Fruit fly (Drosophila melanogaster) whole organism, embryonic: Measurements from ENCODE around the gene CG4291.

Experiments used
- Atf-2 ChIP-seq: fragments of 200-800 bp; sonication (Bioruptor generic); optimal IDR thresholded peaks from 2 replicates; lab custom pipeline; 2016; ENCODE audit warnings: missing biosample characterization, missing genetic modification characterization
- BEAF-32 ChIP-seq: fragments of 200-800 bp; sonication (Bioruptor generic); optimal IDR thresholded peaks from 3 replicates; lab custom pipeline; 2017; ENCODE audit warnings: missing biosample characterization, missing genetic modification characterization, mild to moderate bottlenecking, moderate library complexity, missing genetic modification reagents
- CG10565 ChIP-seq: fragments of 200-800 bp; sonication (Bioruptor generic); optimal IDR thresholded peaks from 3 replicates; lab custom pipeline; 2016; ENCODE audit warnings: missing biosample characterization, mild to moderate bottlenecking, missing genetic modification characterization
- CG10654 ChIP-seq: fragments of 200-800 bp; sonication (Bioruptor generic); optimal IDR thresholded peaks from 2 replicates; lab custom pipeline; 2016; ENCODE audit warnings: missing biosample characterization, missing genetic modification characterization
- CG11456 ChIP-seq: fragments of 200-800 bp; sonication (Bioruptor generic); IDR thresholded peaks from 3 replicates; pipeline ENCODE4 v1.3.6; 2022; ENCODE audit warnings: missing biosample characterization, missing genetic modification characterization
- CG12299 ChIP-seq: fragments of 200-800 bp; sonication (Bioruptor generic); optimal IDR thresholded peaks from 2 replicates; lab custom pipeline; 2018; ENCODE audit warnings: missing biosample characterization, mild to moderate bottlenecking, missing genetic modification characterization
- CG1832 ChIP-seq: fragments of 200-800 bp; sonication (Bioruptor generic); optimal IDR thresholded peaks from 2 replicates; lab custom pipeline; 2017; ENCODE audit warnings: missing biosample characterization, mild to moderate bottlenecking, missing genetic modification characterization, inconsistent platforms
- CG18619 ChIP-seq: fragments of 200-800 bp; sonication (Bioruptor generic); optimal IDR thresholded peaks from 3 replicates; lab custom pipeline; 2017; ENCODE audit warnings: missing biosample characterization, mild to moderate bottlenecking, missing genetic modification characterization
- CG2120 ChIP-seq: fragments of 200-800 bp; sonication (Bioruptor generic); optimal IDR thresholded peaks from 3 replicates; lab custom pipeline; 2016; ENCODE audit warnings: missing biosample characterization, missing genetic modification characterization
- CG2678 ChIP-seq: fragments of 200-800 bp; sonication (Bioruptor generic); optimal IDR thresholded peaks from 3 replicates; lab custom pipeline; 2019; ENCODE audit warnings: missing biosample characterization, mild to moderate bottlenecking, missing genetic modification characterization, moderate library complexity
- CG32767 ChIP-seq: fragments of 200-800 bp; sonication (Bioruptor generic); IDR thresholded peaks from 2 replicates; pipeline ENCODE4 v1.3.6; 2022; ENCODE audit warnings: missing biosample characterization, missing genetic modification characterization
- CG32772 ChIP-seq: fragments of 200-800 bp; sonication (Bioruptor generic); IDR thresholded peaks from 2 replicates; pipeline ENCODE4 v1.3.6; 2022; ENCODE audit warnings: missing biosample characterization, missing genetic modification characterization
- CG3407 ChIP-seq: fragments of 200-800 bp; sonication (Bioruptor generic); optimal IDR thresholded peaks from 2 replicates; lab custom pipeline; 2018; ENCODE audit warnings: missing biosample characterization, mild to moderate bottlenecking, missing genetic modification characterization
- CG4282 ChIP-seq: fragments of 200-800 bp; sonication (Bioruptor generic); optimal IDR thresholded peaks from 2 replicates; lab custom pipeline; 2016; ENCODE audit warnings: missing biosample characterization, missing genetic modification characterization
- CG6791 ChIP-seq: fragments of 200-800 bp; sonication (Bioruptor generic); IDR thresholded peaks from 3 replicates; pipeline ENCODE4 v1.3.6; 2022; ENCODE audit warnings: missing biosample characterization, missing genetic modification characterization; ENCODE audit not compliant: partially characterized antibody
- CG7786 ChIP-seq: fragments of 200-800 bp; sonication (Bioruptor generic); optimal IDR thresholded peaks from 2 replicates; lab custom pipeline; 2016; ENCODE audit warnings: missing biosample characterization, missing genetic modification characterization
- CG8765 ChIP-seq: fragments of 200-800 bp; sonication (Bioruptor generic); IDR thresholded peaks from 2 replicates; pipeline ENCODE4 v1.3.6; 2022; ENCODE audit warnings: missing biosample characterization, missing genetic modification characterization
- CG9727 ChIP-seq: fragments of 200-800 bp; sonication (Bioruptor generic); optimal IDR thresholded peaks from 3 replicates; lab custom pipeline; 2017; ENCODE audit warnings: missing biosample characterization, mild to moderate bottlenecking, missing genetic modification characterization
- CG9817 ChIP-seq: fragments of 200-800 bp; sonication (Bioruptor generic); optimal IDR thresholded peaks from 2 replicates; lab custom pipeline; 2018; ENCODE audit warnings: missing biosample characterization, mild to moderate bottlenecking, missing genetic modification characterization, moderate library complexity
- Dp ChIP-seq: fragments of 200-800 bp; sonication (Bioruptor generic); optimal IDR thresholded peaks from 2 replicates; lab custom pipeline; 2018; ENCODE audit warnings: missing biosample characterization, mild to moderate bottlenecking, missing genetic modification characterization, moderate library complexity
- E2f2 ChIP-seq: fragments of 200-800 bp; sonication (Bioruptor generic); IDR thresholded peaks from 2 replicates; pipeline ENCODE4 v1.3.6; 2022; ENCODE audit warnings: missing biosample characterization, missing genetic modification characterization
- Ets65A ChIP-seq: fragments of 200-800 bp; sonication (Bioruptor generic); peaks from one replicate; lab custom pipeline; 2016; ENCODE audit warnings: missing biosample characterization, missing genetic modification characterization
- Hey ChIP-seq: fragments of 200-800 bp; sonication (Bioruptor generic); optimal IDR thresholded peaks from 3 replicates; lab custom pipeline; 2018; ENCODE audit warnings: missing biosample characterization, mild to moderate bottlenecking, missing genetic modification characterization
- Med ChIP-seq: fragments of 200-800 bp; sonication (Bioruptor generic); peaks from one replicate; lab custom pipeline; 2016; ENCODE audit warnings: missing biosample characterization, missing genetic modification characterization, mild to moderate bottlenecking, inconsistent platforms, moderate library complexity
- Mes4 ChIP-seq: fragments of 200-800 bp; sonication (Bioruptor generic); optimal IDR thresholded peaks from 2 replicates; lab custom pipeline; 2016; ENCODE audit warnings: missing biosample characterization, missing genetic modification characterization
- NFAT ChIP-seq: fragments of 200-800 bp; sonication (Bioruptor generic); IDR thresholded peaks from 2 replicates; pipeline ENCODE4 v1.3.6; 2022; ENCODE audit warnings: missing biosample characterization, missing genetic modification characterization
- Nf-YA ChIP-seq: fragments of 200-800 bp; sonication (Bioruptor generic); IDR thresholded peaks from 2 replicates; pipeline ENCODE4 v1.3.6; 2022; ENCODE audit warnings: missing biosample characterization, missing genetic modification characterization
- Rfx ChIP-seq: fragments of 200-800 bp; sonication (Bioruptor generic); IDR thresholded peaks from 2 replicates; pipeline ENCODE4 v1.3.6; 2022; ENCODE audit warnings: missing biosample characterization, missing genetic modification characterization
- Trl ChIP-seq, 3 experiments: fragments of >200 bp in 2 of 3; fragments of 200-800 bp in 1 of 3; sonication (Bioruptor generic) in 1 of 3; optimal IDR thresholded peaks; 2 replicates in 1 of 3; 3 replicates in 2 of 3; lab custom pipeline; 2016 to 2017; ENCODE audit warnings: missing biosample characterization in 1 of 3, missing genetic modification characterization in 1 of 3
- Xrp1 ChIP-seq: fragments of 200-800 bp; sonication (Bioruptor generic); IDR thresholded peaks from 2 replicates; pipeline ENCODE4 v1.3.6; 2022; ENCODE audit warnings: missing biosample characterization, missing genetic modification characterization
- ab ChIP-seq: fragments of 200-800 bp; sonication (Bioruptor generic); optimal IDR thresholded peaks from 2 replicates; lab custom pipeline; 2016; ENCODE audit warnings: missing biosample characterization, missing genetic modification characterization
- aop ChIP-seq: fragments of 200-800 bp; sonication (Bioruptor generic); IDR thresholded peaks from 2 replicates; pipeline ENCODE4 v1.3.6; 2022; ENCODE audit warnings: missing biosample characterization, missing genetic modification characterization
- cas ChIP-seq: fragments of 200-800 bp; sonication (Bioruptor generic); IDR thresholded peaks from 2 replicates; pipeline ENCODE4 v1.3.6; 2022; ENCODE audit warnings: missing biosample characterization, missing genetic modification characterization
- danr ChIP-seq: fragments of 200-800 bp; sonication (Bioruptor generic); IDR thresholded peaks from 2 replicates; pipeline ENCODE4 v1.3.6; 2022; ENCODE audit warnings: missing biosample characterization, missing genetic modification characterization
- ewg ChIP-seq: fragments of 200-800 bp; sonication (Bioruptor generic); optimal IDR thresholded peaks from 3 replicates; lab custom pipeline; 2017; ENCODE audit warnings: mild to moderate bottlenecking, missing biosample characterization, missing genetic modification reagents, missing genetic modification characterization
- fd64A ChIP-seq: fragments of 200-800 bp; sonication (Bioruptor generic); optimal IDR thresholded peaks from 3 replicates; lab custom pipeline; 2018; ENCODE audit warnings: missing biosample characterization, mild to moderate bottlenecking, missing genetic modification characterization
- fru ChIP-seq: fragments of >200 bp; optimal IDR thresholded peaks from 2 replicates; lab custom pipeline; 2017
- her ChIP-seq: fragments of 200-800 bp; sonication (Bioruptor generic); optimal IDR thresholded peaks from 2 replicates; lab custom pipeline; 2016; ENCODE audit warnings: missing biosample characterization, missing genetic modification characterization
- hkb ChIP-seq, 2 experiments: fragments of 200-800 bp in 1 of 2; fragments of >200 bp in 1 of 2; sonication (Bioruptor generic) in 1 of 2; IDR thresholded peaks in 1 of 2; optimal IDR thresholded peaks in 1 of 2; 2 replicates each; pipeline versions ENCODE4 v1.3.6 to Lab custom; 2017 to 2022; ENCODE audit warnings: missing biosample characterization in 1 of 2, missing genetic modification characterization in 1 of 2
- ken ChIP-seq: fragments of 200-800 bp; sonication (Bioruptor generic); IDR thresholded peaks from 3 replicates; pipeline ENCODE4 v1.3.6; 2022; ENCODE audit warnings: missing biosample characterization, missing genetic modification characterization
- lov ChIP-seq, 2 experiments: fragments of 200-800 bp in 1 of 2; fragments of >200 bp in 1 of 2; sonication (Bioruptor generic) in 1 of 2; IDR thresholded peaks in 1 of 2; optimal IDR thresholded peaks in 1 of 2; 2 replicates in 1 of 2; 3 replicates in 1 of 2; pipeline versions ENCODE4 v1.3.6 to Lab custom; 2017 to 2022; ENCODE audit warnings: missing biosample characterization in 1 of 2, missing genetic modification characterization in 1 of 2
- luna ChIP-seq: fragments of 200-800 bp; sonication (Bioruptor generic); optimal IDR thresholded peaks from 2 replicates; lab custom pipeline; 2016; ENCODE audit warnings: missing biosample characterization, missing genetic modification characterization
- oc ChIP-seq: fragments of 200-800 bp; sonication (Bioruptor generic); optimal IDR thresholded peaks from 2 replicates; lab custom pipeline; 2018; ENCODE audit warnings: missing biosample characterization, mild to moderate bottlenecking, missing genetic modification characterization, moderate library complexity
- repo ChIP-seq: fragments of 200-800 bp; sonication (Bioruptor generic); optimal IDR thresholded peaks from 2 replicates; lab custom pipeline; 2016; ENCODE audit warnings: missing biosample characterization, missing genetic modification characterization
- sc ChIP-seq, 3 experiments: fragments of >200 bp in 2 of 3; fragments of 200-800 bp in 1 of 3; sonication (Bioruptor generic) in 1 of 3; optimal IDR thresholded peaks; 2 replicates in 2 of 3; 3 replicates in 1 of 3; lab custom pipeline; 2017; ENCODE audit warnings: mild to moderate bottlenecking in 1 of 3, missing biosample characterization in 1 of 3, missing genetic modification characterization in 1 of 3, missing genetic modification reagents in 1 of 3
- sd ChIP-seq: fragments of 200-800 bp; sonication (Bioruptor generic); optimal IDR thresholded peaks from 3 replicates; lab custom pipeline; 2018; ENCODE audit warnings: missing biosample characterization, mild to moderate bottlenecking, missing genetic modification characterization, moderate library complexity
- sens ChIP-seq: fragments of 200-800 bp; sonication (Bioruptor generic); peaks from one replicate; lab custom pipeline; 2016; ENCODE audit warnings: missing biosample characterization, missing genetic modification characterization
- sim ChIP-seq: fragments of 200-800 bp; sonication (Bioruptor generic); IDR thresholded peaks from 2 replicates; pipeline ENCODE4 v1.3.6; 2022; ENCODE audit warnings: missing biosample characterization, missing genetic modification characterization
- toy ChIP-seq: fragments of 200-800 bp; sonication (Bioruptor generic); IDR thresholded peaks from 2 replicates; pipeline ENCODE4 v1.3.6; 2022; ENCODE audit warnings: missing biosample characterization, missing genetic modification characterization
- ttk ChIP-seq: fragments of 200-800 bp; sonication (Bioruptor generic); IDR thresholded peaks from 2 replicates; pipeline ENCODE4 v2.1.2; 2022; ENCODE audit warnings: missing biosample characterization, missing genetic modification characterization

CG4291 gene

dm6 chr2L:869497-870040 is 17.0 kb upstream of the CG4291 start, which contains the start of gene dbe (continued):
- TF ChIP-seq her (GFP tag; lab: Kevin White, UChicago) (no peak), CG10654 (GFP tag; lab: Kevin White, UChicago) (no peak), CG12299 (tag; lab: Kevin White, UChicago) (no peak), fd64A (GFP tag; lab: Kevin White, UChicago) (no peak), ken (GFP tag; lab: Robert Waterston, UW) (no peak), ewg (GFP tag; lab: Kevin White, UChicago) (no peak), Rfx (GFP tag; lab: Robert Waterston, UW) (peak; percentile 45), toy (GFP tag; lab: Robert Waterston, UW) (no peak), Nf-YA (GFP tag; lab: Robert Waterston, UW) (no peak), CG18619 (GFP tag; lab: Kevin White, UChicago) (no peak), CG3407 (GFP tag; lab: Kevin White, UChicago) (no peak), Atf-2 (GFP tag; lab: Kevin White, UChicago) (no peak), E2f2 (GFP tag; lab: Robert Waterston, UW) (no peak; the same call in 1 of the 2 replicates), BEAF-32 (GFP tag; lab: Kevin White, UChicago) (peak; percentile 9), CG9727 (no peak), Mes4 (GFP tag; lab: Kevin White, UChicago) (no peak), aop (no peak), sc (optimal IDR thresholded peaks at IDR 0.05; lab: Kevin White, UChicago) (no peak), sc (GFP tag; optimal IDR thresholded peaks at IDR 0.05; lab: Kevin White, UChicago) (no peak), CG2678 (tag; lab: Kevin White, UChicago) (peak; percentile 28), Hey (tag; lab: Kevin White, UChicago) (no peak), CG1832 (GFP tag; lab: Kevin White, UChicago) (no peak), luna (no peak), ab (no peak), CG7786 (GFP tag; lab: Kevin White, UChicago) (no peak), ttk (GFP tag; lab: Robert Waterston, UW) (no peak), CG11456 (GFP tag; lab: Robert Waterston, UW) (no peak), CG10565 (no peak), CG9817 (tag; lab: Kevin White, UChicago) (peak; percentile 26), CG4282 (GFP tag; lab: Kevin White, UChicago) (no peak), cas (no peak), danr (GFP tag; lab: Robert Waterston, UW) (no peak), CG32772 (GFP tag; lab: Robert Waterston, UW) (no peak), Xrp1 (GFP tag; lab: Robert Waterston, UW) (no peak; the same call in 1 of the 2 replicates)

dm6 chr2L:868961-869360 is 16.4 kb upstream of the CG4291 start:
- TF ChIP-seq Dp (GFP tag; lab: Kevin White, UChicago): no peak
- TF ChIP-seq CG3407 (GFP tag; lab: Kevin White, UChicago): no peak
- TF ChIP-seq CG32767 (GFP tag; lab: Robert Waterston, UW): no peak
- TF ChIP-seq CG8765 (GFP tag; lab: Robert Waterston, UW): no peak
- no peak for TF ChIP-seq hkb (optimal IDR thresholded peaks at IDR 0.05; lab: Kevin White, UChicago)
- no peak for TF ChIP-seq hkb (GFP tag; IDR thresholded peaks at IDR 0.05; lab: Robert Waterston, UW)
- 0 out of 3 replicates have a peak, but pooled peaks have one; percentile 9 for TF ChIP-seq CG6791 (GFP tag; lab: Robert Waterston, UW)
- no peak for TF ChIP-seq sd (tag; lab: Kevin White, UChicago)
- TF ChIP-seq Trl (optimal IDR thresholded peaks at IDR 0.05; lab: Kevin White, UChicago): no peak
- no peak for TF ChIP-seq Trl (GFP tag; optimal IDR thresholded peaks at IDR 0.05; lab: Kevin White, UChicago)
- TF ChIP-seq sim: no peak
- TF ChIP-seq sens (GFP tag; lab: Kevin White, UChicago): peak; percentile 65
- peak; percentile 76 for TF ChIP-seq Ets65A (GFP tag; lab: Kevin White, UChicago)
- TF ChIP-seq fru (lab: Kevin White, UChicago): no peak
- no peak for TF ChIP-seq CG12299 (tag; lab: Kevin White, UChicago)
- TF ChIP-seq repo: no peak
- no peak for TF ChIP-seq sc (optimal IDR thresholded peaks at IDR 0.05; lab: Kevin White, UChicago)
- no peak for TF ChIP-seq sc (GFP tag; optimal IDR thresholded peaks at IDR 0.05; lab: Kevin White, UChicago)
- no peak for TF ChIP-seq lov (optimal IDR thresholded peaks at IDR 0.05; lab: Kevin White, UChicago)
- TF ChIP-seq lov (GFP tag; IDR thresholded peaks at IDR 0.05; lab: Robert Waterston, UW): no peak
- TF ChIP-seq Med (GFP tag; lab: Kevin White, UChicago): peak; percentile 62
- no peak for TF ChIP-seq NFAT (GFP tag; lab: Robert Waterston, UW)
- TF ChIP-seq CG2120: no peak
- TF ChIP-seq oc (tag; lab: Kevin White, UChicago): no peak
